Worm (Caenorhabditis elegans): Measurements from ENCODE around the gene lon-3.

ce11 chrV:12153784-12154183 lies 44.7 kb downstream of the lon-3 start:
- TF ChIP-seq pag-3 (tag; optimal IDR thresholded peaks at IDR 0.05; ENCODE audit: borderline replicate concordance) (no peak), odd-2 (tag; optimal IDR thresholded peaks at IDR 0.05) (no peak), fkh-6 (tag; optimal IDR thresholded peaks at IDR 0.05) (no peak), hlh-8 (tag; optimal IDR thresholded peaks at IDR 0.05) (no peak), nhr-11 (tag; optimal IDR thresholded peaks at IDR 0.05) (no peak), ceh-6 (GFP tag; optimal IDR thresholded peaks at IDR 0.05) (no peak), pros-1 (tag; optimal IDR thresholded peaks at IDR 0.05) (no peak), ama-1 (optimal IDR thresholded peaks at IDR 0.05) (no peak), K09A11.1 (tag; optimal IDR thresholded peaks at IDR 0.05; ENCODE audit: insufficient read depth) (no peak), lim-6 (tag; optimal IDR thresholded peaks at IDR 0.05) (no peak), ceh-22 (tag; optimal IDR thresholded peaks at IDR 0.05) (no peak), unc-3 (GFP tag; conservative IDR thresholded peaks at IDR 0.05) (no peak), unc-3 (tag; optimal IDR thresholded peaks at IDR 0.05) (no peak), sox-2 (GFP tag; IDR thresholded peaks at IDR 0.05) (no peak)
